Worm (Caenorhabditis elegans) whole organism, L4 larva: ENCODE measurements around the gene ntp-1.
A peak's percentile ranks its signal among the peaks of the same experiment; 100 is the strongest.

ENCODE experiments used
- D1046.2 ChIP-seq: fragments of 200-800 bp; sonication (Bioruptor generic); IDR thresholded peaks from 2 replicates; pipeline ENCODE4 v1.3.6; 2022; ENCODE audit warnings: missing genetic modification characterization, missing compliant biosample characterization
- F26F4.8 ChIP-seq: fragments of 200-800 bp; sonication (Bioruptor generic); conservative IDR thresholded peaks from 2 replicates; pipeline ENCODE4 v1.3.6; 2022; ENCODE audit warnings: missing genetic modification characterization, missing compliant biosample characterization
- F37D6.2 ChIP-seq: sonication (generic microtip); optimal IDR thresholded peaks from 2 replicates; lab custom pipeline; 2016; ENCODE audit warnings: mild to moderate bottlenecking, missing genetic modification characterization, missing compliant biosample characterization
- F44E2.7 ChIP-seq: fragments of 200-800 bp; sonication (Bioruptor generic); IDR thresholded peaks from 2 replicates; pipeline ENCODE4 v2.1.2; 2022; ENCODE audit warnings: missing genetic modification characterization, missing compliant biosample characterization
- R02D3.7 ChIP-seq: fragments of 150-350 bp; sonication (generic microtip); optimal IDR thresholded peaks from 3 replicates; lab custom pipeline; 2014; ENCODE audit warnings: missing biosample characterization, missing genetic modification characterization
- aly-2 ChIP-seq: sonication (generic microtip); optimal IDR thresholded peaks from 2 replicates; lab custom pipeline; 2018; ENCODE audit warnings: missing biosample characterization, missing genetic modification characterization
- ama-1 ChIP-seq: fragments of 150-350 bp; optimal IDR thresholded peaks from 2 replicates; lab custom pipeline; 2014; ENCODE audit warnings: inconsistent platforms, mixed read lengths
- arid-1 ChIP-seq: fragments of 200-800 bp; sonication (Bioruptor generic); conservative IDR thresholded peaks from 2 replicates; pipeline ENCODE4 v1.3.6; 2022; ENCODE audit warnings: missing genetic modification reagents, missing genetic modification characterization, missing compliant biosample characterization
- attf-4 ChIP-seq: sonication (generic microtip); optimal IDR thresholded peaks from 3 replicates; lab custom pipeline; 2017; ENCODE audit warnings: missing biosample characterization, missing genetic modification characterization
- ceh-32 ChIP-seq: sonication (generic microtip); optimal IDR thresholded peaks from 2 replicates; lab custom pipeline; 2016; ENCODE audit warnings: mild to moderate bottlenecking, missing genetic modification characterization, missing compliant biosample characterization; ENCODE audit not compliant: poor library complexity
- ceh-44 ChIP-seq: fragments of 200-800 bp; sonication (Bioruptor generic); IDR thresholded peaks from 2 replicates; pipeline ENCODE4 v1.3.6; 2022; ENCODE audit warnings: missing genetic modification reagents, missing genetic modification characterization, missing compliant biosample characterization
- cey-2 ChIP-seq: sonication (generic microtip); optimal IDR thresholded peaks from 3 replicates; lab custom pipeline; 2017; ENCODE audit warnings: missing genetic modification characterization, mild to moderate bottlenecking, missing compliant biosample characterization, antibody characterized with exemption, borderline replicate concordance; ENCODE audit not compliant: insufficient read depth
- ctbp-1 ChIP-seq: fragments of 200-800 bp; sonication (Bioruptor generic); IDR thresholded peaks from 2 replicates; pipeline ENCODE4 v1.3.6; 2022; ENCODE audit warnings: missing genetic modification reagents, missing genetic modification characterization, missing compliant biosample characterization
- daf-16 ChIP-seq, 3 experiments: sonication (generic microtip); optimal IDR thresholded peaks; 2 replicates each; lab custom pipeline; 2016 to 2017; ENCODE audit warnings: missing genetic modification characterization in 3 of 3, missing genetic modification reagents in 3 of 3, mild to moderate bottlenecking in 2 of 3, missing compliant biosample characterization in 2 of 3, missing biosample characterization in 1 of 3, moderate library complexity in 1 of 3
- daf-8 ChIP-seq: fragments of 200-800 bp; sonication (Bioruptor generic); IDR thresholded peaks from 2 replicates; pipeline ENCODE4 v1.3.6; 2022; ENCODE audit warnings: missing genetic modification characterization, missing compliant biosample characterization
- dmd-6 ChIP-seq: fragments of 200-800 bp; sonication (Bioruptor generic); IDR thresholded peaks from 2 replicates; pipeline ENCODE4 v1.3.6; 2022; ENCODE audit warnings: missing genetic modification reagents, missing genetic modification characterization, missing compliant biosample characterization
- dmd-9 ChIP-seq: fragments of 200-800 bp; sonication (Bioruptor generic); IDR thresholded peaks from 2 replicates; pipeline ENCODE4 v1.3.6; 2022; ENCODE audit warnings: missing genetic modification reagents, missing genetic modification characterization, missing compliant biosample characterization
- egl-43 ChIP-seq: fragments of 200-800 bp; sonication (Bioruptor generic); IDR thresholded peaks from 2 replicates; pipeline ENCODE4 v1.3.6; 2022; ENCODE audit warnings: missing genetic modification reagents, missing genetic modification characterization, missing compliant biosample characterization
- fos-1 ChIP-seq: fragments of 150-350 bp; optimal IDR thresholded peaks from 2 replicates; lab custom pipeline; 2014; ENCODE audit warnings: missing biosample characterization, missing genetic modification characterization
- hif-1 ChIP-seq, 2 experiments: sonication (generic microtip); optimal IDR thresholded peaks; 2 replicates each; lab custom pipeline; 2016 to 2017; ENCODE audit warnings: missing compliant biosample characterization in 2 of 2, missing genetic modification characterization in 2 of 2, missing genetic modification reagents in 2 of 2, missing genotype in 2 of 2, mild to moderate bottlenecking in 1 of 2
- hlh-11 ChIP-seq: fragments of 200-800 bp; sonication (Bioruptor generic); optimal IDR thresholded peaks from 2 replicates; lab custom pipeline; 2018; ENCODE audit warnings: mild to moderate bottlenecking, missing genetic modification characterization, missing compliant biosample characterization
- hlh-30 ChIP-seq: sonication (generic microtip); optimal IDR thresholded peaks from 2 replicates; lab custom pipeline; 2017; ENCODE audit warnings: antibody characterized with exemption, mild to moderate bottlenecking, missing genetic modification characterization, missing compliant biosample characterization; ENCODE audit not compliant: insufficient read depth
- hmg-1.1 ChIP-seq: fragments of 200-800 bp; sonication (Bioruptor generic); IDR thresholded peaks from 2 replicates; pipeline ENCODE4 v1.3.6; 2022; ENCODE audit warnings: missing genetic modification reagents, missing genetic modification characterization, missing compliant biosample characterization
- lim-7 ChIP-seq: fragments of 200-800 bp; sonication (Bioruptor generic); IDR thresholded peaks from 2 replicates; pipeline ENCODE4 v1.3.6; 2022; ENCODE audit warnings: missing genetic modification characterization, missing compliant biosample characterization
- lin-1 ChIP-seq: fragments of 200-800 bp; sonication (Bioruptor generic); IDR thresholded peaks from 2 replicates; pipeline ENCODE4 v1.3.6; 2022; ENCODE audit warnings: missing genetic modification reagents, missing genetic modification characterization, missing compliant biosample characterization
- lin-13 ChIP-seq: fragments of 150-350 bp; optimal IDR thresholded peaks from 2 replicates; lab custom pipeline; 2014; ENCODE audit warnings: missing biosample characterization, missing genetic modification reagents, missing genetic modification characterization
- lin-15B ChIP-seq: fragments of 150-350 bp; sonication (generic microtip); optimal IDR thresholded peaks from 3 replicates; lab custom pipeline; 2014; ENCODE audit warnings: missing biosample characterization, missing genetic modification characterization
- lin-29 ChIP-seq: fragments of 200-800 bp; sonication (Bioruptor generic); IDR thresholded peaks from 2 replicates; pipeline ENCODE4 v1.3.6; 2022; ENCODE audit warnings: missing genetic modification reagents, missing genetic modification characterization, missing compliant biosample characterization
- lin-38 ChIP-seq: fragments of 200-800 bp; sonication (Bioruptor generic); IDR thresholded peaks from 2 replicates; pipeline ENCODE4 v1.3.6; 2022; ENCODE audit warnings: missing genetic modification reagents, missing genetic modification characterization, missing compliant biosample characterization
- lin-39 ChIP-seq: fragments of 150-350 bp; optimal IDR thresholded peaks from 2 replicates; lab custom pipeline; 2014; ENCODE audit warnings: missing biosample characterization, missing genetic modification reagents, missing genetic modification characterization
- lir-3 ChIP-seq: sonication (generic microtip); optimal IDR thresholded peaks from 2 replicates; lab custom pipeline; 2016; ENCODE audit warnings: mild to moderate bottlenecking, missing genetic modification characterization, missing compliant biosample characterization
- mep-1 ChIP-seq: fragments of 150-350 bp; sonication (generic microtip); optimal IDR thresholded peaks from 3 replicates; lab custom pipeline; 2014; ENCODE audit warnings: missing biosample characterization, missing genetic modification characterization
- mxl-3 ChIP-seq: fragments of 200-800 bp; sonication (Bioruptor generic); optimal IDR thresholded peaks from 2 replicates; lab custom pipeline; 2018; ENCODE audit warnings: mild to moderate bottlenecking, missing genetic modification characterization, missing compliant biosample characterization
- nhr-111 ChIP-seq: fragments of 200-800 bp; sonication (Bioruptor generic); optimal IDR thresholded peaks from 2 replicates; lab custom pipeline; 2018; ENCODE audit warnings: mild to moderate bottlenecking, missing genetic modification characterization, missing compliant biosample characterization
- nhr-28 ChIP-seq: fragments of 150-350 bp; optimal IDR thresholded peaks from 2 replicates; lab custom pipeline; 2014; ENCODE audit warnings: missing biosample characterization, missing genetic modification characterization
- nhr-42 ChIP-seq: fragments of 200-800 bp; sonication (Bioruptor generic); IDR thresholded peaks from 2 replicates; pipeline ENCODE4 v1.3.6; 2022; ENCODE audit warnings: missing genetic modification characterization, missing compliant biosample characterization
- nhr-6 ChIP-seq: fragments of 150-350 bp; optimal IDR thresholded peaks from 2 replicates; lab custom pipeline; 2014; ENCODE audit warnings: missing biosample characterization, missing genetic modification characterization
- pha-4 ChIP-seq, 2 experiments: fragments of 150-350 bp in 1 of 2; fragments of 200-800 bp in 1 of 2; sonication (Bioruptor generic) in 1 of 2; IDR thresholded peaks in 1 of 2; optimal IDR thresholded peaks in 1 of 2; 2 replicates each; pipeline versions ENCODE4 v1.3.6 to Lab custom; 2014 to 2022; ENCODE audit warnings: missing genetic modification characterization in 2 of 2, missing genetic modification reagents in 2 of 2, missing biosample characterization in 1 of 2, missing compliant biosample characterization in 1 of 2
- rbr-2 ChIP-seq: sonication (generic microtip); optimal IDR thresholded peaks from 2 replicates; lab custom pipeline; 2016; ENCODE audit warnings: missing genotype, missing genetic modification characterization, missing compliant biosample characterization
- saeg-2 ChIP-seq: fragments of 200-800 bp; sonication (Bioruptor generic); IDR thresholded peaks from 2 replicates; pipeline ENCODE4 v1.3.6; 2022; ENCODE audit warnings: missing genetic modification reagents, missing genetic modification characterization, missing compliant biosample characterization
- sdz-12 ChIP-seq: fragments of 200-800 bp; sonication (Bioruptor generic); optimal IDR thresholded peaks from 2 replicates; lab custom pipeline; 2018; ENCODE audit warnings: mild to moderate bottlenecking, missing genetic modification characterization, missing compliant biosample characterization
- set-16 ChIP-seq: fragments of 200-800 bp; sonication (Bioruptor generic); IDR thresholded peaks from 2 replicates; pipeline ENCODE4 v1.3.6; 2022; ENCODE audit warnings: missing genetic modification reagents, missing genetic modification characterization, missing compliant biosample characterization
- snpc-4 ChIP-seq: fragments of 150-350 bp; optimal IDR thresholded peaks from 2 replicates; lab custom pipeline; 2014; ENCODE audit warnings: missing biosample characterization, missing genetic modification characterization
- unc-130 ChIP-seq: sonication (generic microtip); optimal IDR thresholded peaks from 2 replicates; lab custom pipeline; 2016; ENCODE audit warnings: missing genetic modification reagents, missing genetic modification characterization, missing compliant biosample characterization
- unc-39 ChIP-seq: sonication (generic microtip); optimal IDR thresholded peaks from 2 replicates; lab custom pipeline; 2017; ENCODE audit warnings: missing biosample characterization, missing genetic modification characterization
- unc-62 ChIP-seq, 3 experiments: fragments of 150-350 bp in 1 of 3; sonication (generic microtip); optimal IDR thresholded peaks in 2 of 3; peaks in 1 of 3; 1 replicate in 1 of 3; 2 replicates in 2 of 3; lab custom pipeline; 2014 to 2017; ENCODE audit warnings: missing biosample characterization in 3 of 3, missing genetic modification characterization in 3 of 3, missing genetic modification reagents in 3 of 3, missing genotype in 1 of 3
- zfp-2 ChIP-seq: sonication (generic microtip); optimal IDR thresholded peaks from 2 replicates; lab custom pipeline; 2016; ENCODE audit warnings: mild to moderate bottlenecking, missing genetic modification characterization, missing compliant biosample characterization
- zfp-3 ChIP-seq: fragments of 200-800 bp; sonication (Bioruptor generic); conservative IDR thresholded peaks from 2 replicates; pipeline ENCODE4 v1.3.6; 2022; ENCODE audit warnings: missing genetic modification reagents, missing genetic modification characterization, missing compliant biosample characterization
- zip-11 ChIP-seq: fragments of 200-800 bp; sonication (Bioruptor generic); IDR thresholded peaks from 2 replicates; pipeline ENCODE4 v1.3.6; 2022; ENCODE audit warnings: missing genetic modification characterization, missing compliant biosample characterization

The ntp-1 gene

ce11 chrIV:7829275-7829938, 34.8 kb upstream of the ntp-1 start, which contains the start of gene C06A6.4 (continued):
- TF ChIP-seq lin-1 (GFP tag; lab: Robert Waterston, UW) (no peak), nhr-42 (GFP tag; lab: Robert Waterston, UW) (no peak), fos-1 (tag; lab: Kevin White, UChicago) (no peak), attf-4 (tag; lab: Kevin White, UChicago) (no peak), mxl-3 (peak; percentile 25), hlh-11 (tag; lab: Kevin White, UChicago) (peak; percentile 60), unc-130 (GFP tag; lab: Kevin White, UChicago) (peak; percentile 12), ctbp-1 (GFP tag; lab: Robert Waterston, UW) (no peak), daf-8 (GFP tag; lab: Robert Waterston, UW) (no peak), set-16 (GFP tag; lab: Robert Waterston, UW) (no peak), lir-3 (tag; lab: Kevin White, UChicago) (no peak), zfp-3 (GFP tag; lab: Robert Waterston, UW) (no peak), aly-2 (tag; lab: Kevin White, UChicago) (no peak), arid-1 (GFP tag; lab: Robert Waterston, UW) (no peak), lim-7 (no peak), ama-1 (lab: Kevin White, UChicago) (no peak), lin-15B (tag; lab: Kevin White, UChicago) (no peak), nhr-111 (GFP tag; lab: Kevin White, UChicago) (no peak), zip-11 (GFP tag; lab: Robert Waterston, UW) (no peak), lin-13 (GFP tag; lab: Kevin White, UChicago) (no peak), dmd-6 (GFP tag; lab: Robert Waterston, UW) (peak; percentile 36), nhr-28 (tag; lab: Kevin White, UChicago) (peak; percentile 2), sdz-12 (GFP tag; lab: Kevin White, UChicago) (no peak), R02D3.7 (tag; lab: Kevin White, UChicago) (no peak), F26F4.8 (no peak), snpc-4 (tag; lab: Kevin White, UChicago) (no peak), lin-38 (GFP tag; lab: Robert Waterston, UW) (peak; percentile 11; the same call in 1 of the 2 replicates), F44E2.7 (GFP tag; lab: Robert Waterston, UW) (no peak), F37D6.2 (tag; lab: Kevin White, UChicago) (no peak), ceh-32 (tag; lab: Kevin White, UChicago) (no peak), egl-43 (GFP tag; lab: Robert Waterston, UW) (no peak), lin-29 (GFP tag; lab: Robert Waterston, UW) (no peak), cey-2 (no peak), saeg-2 (GFP tag; lab: Robert Waterston, UW) (no peak), daf-16 (GFP tag; optimal IDR thresholded peaks at IDR 0.05; lab: Kevin White, UChicago) (no peak), daf-16 (tag; optimal IDR thresholded peaks at IDR 0.05; lab: Kevin White, UChicago) (peak; percentile 54), hlh-30 (tag; lab: Kevin White, UChicago) (peak; percentile 61), dmd-9 (GFP tag; lab: Robert Waterston, UW) (no peak), D1046.2 (GFP tag; lab: Robert Waterston, UW) (no peak), nhr-6 (tag; lab: Kevin White, UChicago) (no peak)
- TF ChIP-seq, all 104 proteins: peak for 13

- TF ChIP-seq rbr-2 (tag; lab: Kevin White, UChicago), result no peak
- TF ChIP-seq lin-39 (tag; lab: Kevin White, UChicago), result no peak
- no peak for TF ChIP-seq unc-39 (tag; lab: Kevin White, UChicago)
- no peak for TF ChIP-seq pha-4 (GFP tag; IDR thresholded peaks at IDR 0.05; lab: Robert Waterston, UW)
- TF ChIP-seq pha-4 (tag; optimal IDR thresholded peaks at IDR 0.05; lab: Kevin White, UChicago), result no peak
- TF ChIP-seq hmg-1.1, result no peak
- TF ChIP-seq hif-1 (tag; optimal IDR thresholded peaks at IDR 0.05; lab: Kevin White, UChicago), result no peak
- TF ChIP-seq zfp-2 (tag; lab: Kevin White, UChicago), result no peak
- TF ChIP-seq lim-7, result no peak
- no peak for TF ChIP-seq ceh-44 (GFP tag; lab: Robert Waterston, UW)
- no peak for TF ChIP-seq mep-1 (tag; lab: Kevin White, UChicago)
- TF ChIP-seq unc-62 (GFP tag; optimal IDR thresholded peaks at IDR 0.05 in 1 of 2; lab: Kevin White, UChicago), result no peak
- no peak for TF ChIP-seq unc-62 (tag; optimal IDR thresholded peaks at IDR 0.05; lab: Kevin White, UChicago)
- TF ChIP-seq daf-8 (GFP tag; lab: Robert Waterston, UW), result no peak
- TF ChIP-seq D1046.2 (GFP tag; lab: Robert Waterston, UW), result no peak
Observed at ce11 chrIV:7824649-7825048, 30.0 kb upstream of the ntp-1 start.
